Fruit fly (Drosophila melanogaster) whole organism, prepupa: ENCODE results near the gene Serinc.
A peak's percentile ranks its signal among the peaks of the same experiment; 100 is the strongest.

ENCODE experiments used
- CG10669 ChIP-seq: fragments of 200-800 bp; sonication (Bioruptor generic); optimal IDR thresholded peaks from 3 replicates; lab custom pipeline; 2018; ENCODE audit warnings: missing biosample characterization, mild to moderate bottlenecking, missing genetic modification characterization, moderate library complexity
- CG11294 ChIP-seq: fragments of 200-800 bp; sonication (Bioruptor generic); IDR thresholded peaks from 2 replicates; pipeline ENCODE4 v1.3.6; 2022; ENCODE audit warnings: missing biosample characterization, missing genetic modification characterization
- CG11762 ChIP-seq: fragments of 200-800 bp; sonication (Bioruptor generic); optimal IDR thresholded peaks from 3 replicates; lab custom pipeline; 2016; ENCODE audit warnings: missing biosample characterization, missing genetic modification characterization; ENCODE audit not compliant: insufficient read depth
- CG11902 ChIP-seq: fragments of 200-800 bp; sonication (Bioruptor generic); optimal IDR thresholded peaks from 3 replicates; lab custom pipeline; 2016; ENCODE audit warnings: missing biosample characterization, missing genetic modification characterization
- CG1621 ChIP-seq: fragments of 200-800 bp; sonication (Bioruptor generic); optimal IDR thresholded peaks from 3 replicates; lab custom pipeline; 2018; ENCODE audit warnings: missing biosample characterization, mild to moderate bottlenecking, missing genetic modification characterization
- CG3032 ChIP-seq: fragments of 200-800 bp; optimal IDR thresholded peaks from 2 replicates; lab custom pipeline; 2019; ENCODE audit warnings: missing biosample characterization, mild to moderate bottlenecking, missing genetic modification characterization, moderate library complexity
- CG31627 ChIP-seq: fragments of 200-800 bp; sonication (Bioruptor generic); optimal IDR thresholded peaks from 3 replicates; lab custom pipeline; 2016; ENCODE audit warnings: missing biosample characterization, missing genetic modification characterization
- CG32006 ChIP-seq: fragments of 200-800 bp; sonication (Bioruptor generic); optimal IDR thresholded peaks from 3 replicates; lab custom pipeline; 2017; ENCODE audit warnings: missing biosample characterization, mild to moderate bottlenecking, missing genetic modification characterization
- CG3919 ChIP-seq: fragments of 200-800 bp; sonication (Bioruptor generic); optimal IDR thresholded peaks from 3 replicates; lab custom pipeline; 2016; ENCODE audit warnings: missing biosample characterization, missing genetic modification characterization
- CG4318 ChIP-seq: fragments of 200-800 bp; sonication (Bioruptor generic); optimal IDR thresholded peaks from 3 replicates; lab custom pipeline; 2017; ENCODE audit warnings: missing biosample characterization, mild to moderate bottlenecking, missing genetic modification characterization
- CG6163 ChIP-seq: fragments of 200-800 bp; sonication (Bioruptor generic); IDR thresholded peaks from 3 replicates; pipeline ENCODE4 v1.3.6; 2022; ENCODE audit warnings: missing biosample characterization, missing genetic modification characterization
- CG6792 ChIP-seq: fragments of 200-800 bp; sonication (Bioruptor generic); optimal IDR thresholded peaks from 3 replicates; lab custom pipeline; 2016; ENCODE audit warnings: missing biosample characterization, missing genetic modification characterization
- CG7368 ChIP-seq: fragments of 200-800 bp; sonication (Bioruptor generic); optimal IDR thresholded peaks from 3 replicates; lab custom pipeline; 2016; ENCODE audit warnings: missing biosample characterization, missing genetic modification characterization
- CG8119 ChIP-seq: fragments of 200-800 bp; sonication (Bioruptor generic); IDR thresholded peaks from 3 replicates; pipeline ENCODE4 v1.3.6; 2022; ENCODE audit warnings: missing biosample characterization, missing genetic modification characterization
- CG8319 ChIP-seq: fragments of 200-800 bp; sonication (Bioruptor generic); optimal IDR thresholded peaks from 3 replicates; lab custom pipeline; 2016; ENCODE audit warnings: missing biosample characterization, missing genetic modification characterization
- CG8632 ChIP-seq: fragments of 200-800 bp; sonication (Bioruptor generic); optimal IDR thresholded peaks from 3 replicates; lab custom pipeline; 2016; ENCODE audit warnings: missing biosample characterization, missing genetic modification characterization
- Eip75B ChIP-seq: fragments of 200-800 bp; sonication (Bioruptor generic); optimal IDR thresholded peaks from 3 replicates; lab custom pipeline; 2016; ENCODE audit warnings: missing biosample characterization, missing genetic modification characterization
- Eip93F ChIP-seq: fragments of 200-800 bp; sonication (Bioruptor generic); optimal IDR thresholded peaks from 2 replicates; lab custom pipeline; 2016; ENCODE audit warnings: missing biosample characterization, mild to moderate bottlenecking, missing genetic modification characterization
- Ets96B ChIP-seq: fragments of 200-800 bp; optimal IDR thresholded peaks from 2 replicates; lab custom pipeline; 2019; ENCODE audit warnings: missing biosample characterization, mild to moderate bottlenecking, missing genetic modification characterization, moderate library complexity
- Met ChIP-seq: fragments of 200-800 bp; sonication (Bioruptor generic); optimal IDR thresholded peaks from 3 replicates; lab custom pipeline; 2016; ENCODE audit warnings: missing biosample characterization, missing genetic modification characterization
- OdsH ChIP-seq: fragments of 200-800 bp; sonication (Bioruptor generic); optimal IDR thresholded peaks from 3 replicates; lab custom pipeline; 2016; ENCODE audit warnings: missing biosample characterization, missing genetic modification characterization
- Smox ChIP-seq: fragments of 200-800 bp; sonication (Bioruptor generic); optimal IDR thresholded peaks from 3 replicates; lab custom pipeline; 2016; ENCODE audit warnings: missing biosample characterization, missing genetic modification characterization
- Sox102F ChIP-seq: fragments of 200-800 bp; sonication (Bioruptor generic); optimal IDR thresholded peaks from 2 replicates; lab custom pipeline; 2016; ENCODE audit warnings: missing biosample characterization, mild to moderate bottlenecking, missing genetic modification characterization
- Sox14 ChIP-seq: fragments of 200-800 bp; sonication (Bioruptor generic); optimal IDR thresholded peaks from 3 replicates; lab custom pipeline; 2016; ENCODE audit warnings: missing biosample characterization, missing genetic modification characterization
- Sox15 ChIP-seq: fragments of 200-800 bp; sonication (Bioruptor generic); optimal IDR thresholded peaks from 3 replicates; lab custom pipeline; 2016; ENCODE audit warnings: missing biosample characterization, missing genetic modification characterization
- acj6 ChIP-seq: fragments of 200-800 bp; sonication (Bioruptor generic); optimal IDR thresholded peaks from 3 replicates; lab custom pipeline; 2016; ENCODE audit warnings: missing biosample characterization, missing genetic modification characterization
- cyc ChIP-seq: fragments of 200-800 bp; sonication (Bioruptor generic); optimal IDR thresholded peaks from 3 replicates; lab custom pipeline; 2016; ENCODE audit warnings: missing biosample characterization, missing genetic modification characterization
- esn ChIP-seq: fragments of 200-800 bp; sonication (Bioruptor generic); optimal IDR thresholded peaks from 2 replicates; lab custom pipeline; 2016; ENCODE audit warnings: missing biosample characterization, mild to moderate bottlenecking, missing genetic modification characterization, moderate library complexity
- fd85E ChIP-seq: fragments of 200-800 bp; sonication (Bioruptor generic); optimal IDR thresholded peaks from 3 replicates; lab custom pipeline; 2016; ENCODE audit warnings: missing biosample characterization, missing genetic modification characterization
- net ChIP-seq: fragments of 200-800 bp; sonication (Bioruptor generic); optimal IDR thresholded peaks from 3 replicates; lab custom pipeline; 2016; ENCODE audit warnings: missing biosample characterization, missing genetic modification characterization
- pdm3 ChIP-seq: fragments of 200-800 bp; sonication (Bioruptor generic); optimal IDR thresholded peaks from 3 replicates; lab custom pipeline; 2016; ENCODE audit warnings: missing biosample characterization, missing genetic modification characterization
- ss ChIP-seq, 2 experiments: fragments of 200-800 bp; sonication (Bioruptor generic); optimal IDR thresholded peaks; 2 replicates in 1 of 2; 3 replicates in 1 of 2; lab custom pipeline; 2017 to 2018; ENCODE audit warnings: mild to moderate bottlenecking in 2 of 2, missing biosample characterization in 2 of 2, missing genetic modification characterization in 2 of 2, moderate library complexity in 1 of 2
- svp ChIP-seq: fragments of 200-800 bp; sonication (Bioruptor generic); peaks from one replicate; lab custom pipeline; 2016; ENCODE audit warnings: missing biosample characterization, missing genetic modification characterization
- topi ChIP-seq: fragments of 200-800 bp; sonication (Bioruptor generic); optimal IDR thresholded peaks from 3 replicates; lab custom pipeline; 2016; ENCODE audit warnings: missing biosample characterization, missing genetic modification characterization
- vri ChIP-seq: fragments of 200-800 bp; sonication (Bioruptor generic); optimal IDR thresholded peaks from 3 replicates; lab custom pipeline; 2016; ENCODE audit warnings: missing biosample characterization, mild to moderate bottlenecking, missing genetic modification characterization

The Serinc gene

DNA sequence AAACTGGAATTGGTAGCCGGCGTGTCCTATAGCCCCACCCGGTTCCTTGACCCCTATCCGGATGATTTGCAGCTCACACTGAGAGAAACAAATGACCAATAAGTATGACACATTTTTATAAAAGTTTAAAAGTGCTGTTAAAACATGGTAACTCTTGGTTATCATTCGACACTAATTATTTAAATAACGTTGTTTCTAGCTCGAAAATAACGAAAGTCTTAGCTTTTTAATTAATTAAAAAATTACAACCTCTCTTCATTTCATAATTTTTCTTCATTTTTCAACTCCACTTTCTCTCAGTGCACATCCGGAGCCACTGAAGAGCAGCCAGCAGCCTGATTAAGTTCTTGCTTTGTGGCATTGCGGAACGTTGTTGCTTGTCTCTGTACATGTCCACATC is 48.3 kb upstream of the Serinc start (continued):
- TF ChIP-seq topi (peak; percentile 91), CG1621 (tag; lab: Kevin White, UChicago) (peak; percentile 84), CG6792 (GFP tag; lab: Kevin White, UChicago) (peak; percentile 86), CG8119 (peak; percentile 81), ss (GFP tag; optimal IDR thresholded peaks at IDR 0.05; lab: Kevin White, UChicago) (peak; percentile 91 to 94), fd85E (GFP tag; lab: Kevin White, UChicago) (peak; percentile 63), Ets96B (tag; lab: Kevin White, UChicago) (peak; percentile 90), CG8632 (peak; percentile 90), CG11902 (GFP tag; lab: Kevin White, UChicago) (peak; percentile 79), vri (GFP tag; lab: Kevin White, UChicago) (peak; percentile 67), CG3919 (GFP tag; lab: Kevin White, UChicago) (peak; percentile 92), pdm3 (GFP tag; lab: Kevin White, UChicago) (peak; percentile 85), svp (GFP tag; lab: Kevin White, UChicago) (peak; percentile 94), Sox14 (GFP tag; lab: Kevin White, UChicago) (peak; percentile 87), CG8319 (GFP tag; lab: Kevin White, UChicago) (peak; percentile 83)

DNA sequence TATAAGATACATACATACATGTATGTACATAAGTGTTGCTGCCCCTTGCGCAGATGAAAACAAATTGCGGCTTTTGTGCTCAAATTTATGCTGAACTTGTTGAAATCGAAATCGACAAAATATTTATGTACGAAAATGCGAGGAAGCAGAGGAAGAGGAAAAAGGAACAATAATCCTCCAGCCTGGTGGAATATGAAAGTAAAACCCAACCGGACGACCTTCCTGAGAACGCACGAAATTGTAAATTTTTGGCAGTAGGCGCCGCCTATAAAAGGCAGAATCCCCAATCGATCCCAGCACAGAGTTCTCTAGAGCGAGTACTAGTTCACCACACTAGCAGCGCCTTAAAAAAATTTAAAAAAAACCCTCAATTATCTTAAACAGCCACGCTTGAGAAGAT is 47.9 kb upstream of the Serinc start, which contains the start of gene Cpr72Eb:
Cpr72Eb (plus strand) TSS at position 301 of the 400 bp plus-strand sequence.
- TF ChIP-seq Met (GFP tag; lab: Kevin White, UChicago) (no peak), CG31627 (GFP tag; lab: Kevin White, UChicago) (no peak), Sox14 (GFP tag; lab: Kevin White, UChicago) (no peak), cyc (GFP tag; lab: Kevin White, UChicago) (no peak), Smox (GFP tag; lab: Kevin White, UChicago) (no peak), CG8119 (no peak), Sox102F (GFP tag; lab: Kevin White, UChicago) (no peak), OdsH (GFP tag; lab: Kevin White, UChicago) (no peak), Eip93F (GFP tag; lab: Kevin White, UChicago) (no peak), acj6 (GFP tag; lab: Kevin White, UChicago) (no peak), CG6163 (GFP tag; lab: Robert Waterston, UW) (no peak), esn (no peak), Ets96B (tag; lab: Kevin White, UChicago) (no peak)
- TF ChIP-seq, all 60 proteins: peak for 0

DNA sequence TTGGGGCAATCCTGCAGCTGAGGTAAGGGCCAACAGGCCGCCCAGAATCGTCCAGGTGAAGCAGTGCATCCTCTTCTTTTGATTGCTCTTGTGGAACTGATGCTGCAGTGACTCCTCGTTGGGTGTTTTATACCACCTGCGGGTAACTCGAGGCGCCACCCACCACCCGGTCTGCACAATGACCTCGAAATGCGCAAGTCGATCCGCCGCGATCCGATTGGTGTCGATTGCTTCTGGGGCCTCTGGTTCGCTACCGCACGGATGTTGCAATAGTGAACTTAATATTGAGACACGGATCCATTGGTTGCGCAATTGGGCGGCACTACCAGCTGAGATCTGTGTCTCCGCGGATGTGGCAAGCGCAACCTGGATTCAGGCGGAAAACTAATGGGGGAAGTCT is 45.3 kb upstream of the Serinc start, which contains the start of gene Cpr72Ec:
Cpr72Ec (minus strand) TSS at position 101 of the 400 bp plus-strand sequence.
- TF ChIP-seq CG8119 (no peak), Ets96B (tag; lab: Kevin White, UChicago) (no peak), CG7368 (GFP tag; lab: Kevin White, UChicago) (no peak), Sox14 (GFP tag; lab: Kevin White, UChicago) (no peak), CG8319 (GFP tag; lab: Kevin White, UChicago) (no peak), net (GFP tag; lab: Kevin White, UChicago) (no peak), CG11762 (GFP tag; lab: Kevin White, UChicago) (no peak), CG3032 (tag; lab: Kevin White, UChicago) (no peak), CG11294 (no peak), CG4318 (GFP tag; lab: Kevin White, UChicago) (no peak), pdm3 (GFP tag; lab: Kevin White, UChicago) (no peak), Sox15 (no peak), CG31627 (GFP tag; lab: Kevin White, UChicago) (no peak), CG10669 (no peak), vri (GFP tag; lab: Kevin White, UChicago) (no peak), Eip75B (GFP tag; lab: Kevin White, UChicago) (no peak)

DNA sequence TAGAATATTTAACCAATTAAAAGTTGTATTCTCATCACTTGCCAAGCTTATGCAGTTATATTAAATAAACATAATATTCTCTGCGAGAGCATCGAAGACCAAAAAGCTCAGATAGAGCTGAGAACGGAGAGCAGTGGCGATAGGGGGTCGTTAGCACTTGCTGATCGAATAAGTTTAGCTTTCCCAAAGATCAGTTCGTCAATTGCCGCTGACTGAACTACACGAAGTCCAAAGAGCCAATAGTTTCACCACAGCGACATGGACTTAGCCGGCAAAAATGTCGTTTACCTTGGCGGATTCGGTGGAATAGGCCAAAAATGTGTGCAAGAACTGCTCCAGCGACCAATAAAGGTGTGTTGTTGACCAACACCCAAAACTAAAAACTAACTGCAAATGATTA is 44.3 kb upstream of the Serinc start, which contains the start of gene CG4842:
CG4842 (plus strand) TSS at position 191 of the 400 bp plus-strand sequence.
- TF ChIP-seq fd85E (GFP tag; lab: Kevin White, UChicago) (no peak), vri (GFP tag; lab: Kevin White, UChicago) (no peak), CG11902 (GFP tag; lab: Kevin White, UChicago) (no peak), svp (GFP tag; lab: Kevin White, UChicago) (peak; percentile 70), CG32006 (GFP tag; lab: Kevin White, UChicago) (no peak)
- TF ChIP-seq, all 60 proteins: peak for 1
